Fruit fly (Drosophila melanogaster) Kc167 (cell line): ENCODE measurements around the gene alphaTub84B.

Source experiments
- Myc ChIP-seq: fragments of >200 bp; optimal IDR thresholded peaks from 2 replicates; lab custom pipeline; 2017; ENCODE audit warnings: missing external identifiers
- Sin3A ChIP-seq: fragments of >200 bp; optimal IDR thresholded peaks from 2 replicates; lab custom pipeline; 2018; ENCODE audit warnings: missing external identifiers
- h ChIP-seq: fragments of >200 bp; optimal IDR thresholded peaks from 3 replicates; lab custom pipeline; 2018; ENCODE audit warnings: missing external identifiers
- insv ChIP-seq: fragments of >200 bp; optimal IDR thresholded peaks from 3 replicates; lab custom pipeline; 2018; ENCODE audit warnings: missing external identifiers
- psq ChIP-seq: fragments of >200 bp; optimal IDR thresholded peaks from 2 replicates; lab custom pipeline; 2017; ENCODE audit warnings: missing external identifiers
- ttk ChIP-seq: sonication (Bioruptor generic); optimal IDR thresholded peaks from 2 replicates; lab custom pipeline; 2017; ENCODE audit warnings: missing external identifiers

The alphaTub84B gene

DNA sequence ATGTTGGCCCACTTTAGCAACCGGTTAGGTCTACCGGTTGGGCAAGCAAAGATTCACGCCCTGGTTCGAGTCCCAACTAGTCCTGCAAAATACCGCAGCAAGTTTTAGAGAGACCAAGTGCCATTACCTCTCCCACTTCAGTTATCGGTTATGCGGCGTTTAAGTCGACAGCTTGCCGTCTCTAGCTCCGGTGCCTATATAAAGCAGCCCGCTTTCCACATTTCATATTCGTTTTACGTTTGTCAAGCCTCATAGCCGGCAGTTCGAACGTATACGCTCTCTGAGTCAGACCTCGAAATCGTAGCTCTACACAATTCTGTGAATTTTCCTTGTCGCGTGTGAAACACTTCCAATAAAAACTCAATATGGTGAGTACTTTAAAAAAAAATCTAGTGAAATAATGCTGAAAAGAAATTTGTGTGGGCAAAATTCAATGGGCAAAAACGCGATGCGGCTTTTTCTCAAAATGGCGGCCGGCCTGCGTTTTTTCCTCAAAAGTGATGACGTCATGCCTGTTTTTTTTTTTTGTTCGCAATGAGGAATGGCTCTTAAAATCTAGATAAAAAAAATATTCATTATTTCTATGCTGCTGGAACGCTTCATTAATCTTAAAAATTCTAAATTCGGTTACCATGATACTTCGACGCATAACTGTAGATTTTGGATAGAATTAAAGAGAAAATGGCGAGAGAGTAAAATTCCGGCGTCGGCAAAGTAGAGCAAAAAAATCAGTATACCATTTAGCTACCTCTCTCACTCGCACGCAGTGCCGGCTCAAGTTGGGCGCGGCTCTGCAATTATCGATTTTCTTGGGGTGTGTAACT lies at the start of gene alphaTub84B:
Gene alphaTub84B, plus strand, starts transcription at position 223 of the 824 bp plus-strand sequence.
- TF ChIP-seq ttk (lab: Kevin White, UChicago) (no peak), Sin3A (lab: Kevin White, UChicago) (no peak), psq (lab: Kevin White, UChicago) (no peak), h (lab: Kevin White, UChicago) (no peak), Myc (lab: Kevin White, UChicago) (no peak), insv (lab: Kevin White, UChicago) (no peak)

- no peak for TF ChIP-seq psq (lab: Kevin White, UChicago)
Measured at dm6 chr3R:7037250-7037802, 49.1 kb upstream of the alphaTub84B start.

dm6 chr3R:7040894-7041293 lies 45.5 kb upstream of the alphaTub84B start:
- TF ChIP-seq h (lab: Kevin White, UChicago) (no peak), Sin3A (lab: Kevin White, UChicago) (no peak), psq (lab: Kevin White, UChicago) (no peak), ttk (lab: Kevin White, UChicago) (no peak), Myc (lab: Kevin White, UChicago) (no peak), insv (lab: Kevin White, UChicago) (no peak)

- no peak for TF ChIP-seq psq (lab: Kevin White, UChicago)
- TF ChIP-seq ttk (lab: Kevin White, UChicago) = no peak
- TF ChIP-seq Myc (lab: Kevin White, UChicago) = no peak
- no peak for TF ChIP-seq insv (lab: Kevin White, UChicago)
- no peak for TF ChIP-seq h (lab: Kevin White, UChicago)
- TF ChIP-seq Sin3A (lab: Kevin White, UChicago) = no peak
Measured at dm6 chr3R:7044016-7044415, 42.4 kb upstream of the alphaTub84B start.

DNA sequence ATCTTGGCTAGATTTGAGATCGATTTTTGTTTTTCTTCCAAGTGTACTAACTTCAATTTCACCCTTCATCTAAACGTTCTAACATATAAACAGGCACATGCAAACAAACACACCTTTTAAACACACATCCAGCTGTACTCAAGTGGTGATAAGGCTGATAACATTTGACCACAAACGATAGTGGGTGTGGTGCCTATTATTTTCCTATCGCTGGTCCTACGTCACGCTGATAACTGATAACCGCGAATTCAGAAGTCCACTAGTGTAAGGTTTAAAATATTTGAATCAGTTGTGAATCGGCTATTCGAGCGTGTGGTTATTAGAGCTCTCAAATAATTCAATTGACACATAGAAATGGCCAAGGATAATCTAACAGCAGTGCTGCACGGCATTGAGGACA lies 34.2 kb upstream of the alphaTub84B start, which contains the start of gene Sodh1:
Gene Sodh1, plus strand, starts transcription at position 94 of the 400 bp plus-strand sequence.
- TF ChIP-seq ttk (lab: Kevin White, UChicago) (no peak), h (lab: Kevin White, UChicago) (no peak), Myc (lab: Kevin White, UChicago) (no peak), psq (lab: Kevin White, UChicago) (no peak), Sin3A (lab: Kevin White, UChicago) (no peak), insv (lab: Kevin White, UChicago) (no peak)

- no peak for TF ChIP-seq ttk (lab: Kevin White, UChicago)
- TF ChIP-seq psq (lab: Kevin White, UChicago) = no peak
- TF ChIP-seq h (lab: Kevin White, UChicago) = no peak
- no peak for TF ChIP-seq insv (lab: Kevin White, UChicago)
- no peak for TF ChIP-seq Sin3A (lab: Kevin White, UChicago)
- no peak for TF ChIP-seq Myc (lab: Kevin White, UChicago)
Measured at dm6 chr3R:7054286-7054685, 32.1 kb upstream of the alphaTub84B start, which contains the start of gene CG1979. CG1979 (plus strand) TSS chr3R:7054586.

DNA sequence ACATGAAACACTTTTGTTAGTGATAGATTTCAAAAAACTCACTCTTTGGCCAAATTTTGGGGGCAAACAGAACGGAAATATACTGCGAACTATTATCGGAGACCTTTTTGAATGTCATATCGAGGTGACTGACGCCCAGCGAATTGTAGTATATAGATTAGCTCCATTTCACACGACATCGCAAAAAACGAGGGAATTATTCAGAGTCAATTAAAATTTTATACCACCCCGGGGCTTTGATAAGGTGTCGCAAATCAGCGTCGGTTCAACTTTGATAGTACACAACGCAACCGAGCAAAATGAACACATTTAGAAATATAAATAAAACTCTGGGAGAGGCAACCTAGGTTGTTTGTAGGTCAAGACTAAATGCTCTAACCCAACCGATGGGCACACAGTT lies 28.4 kb upstream of the alphaTub84B start:
- TF ChIP-seq Sin3A (lab: Kevin White, UChicago) (no peak), h (lab: Kevin White, UChicago) (no peak), insv (lab: Kevin White, UChicago) (no peak)

- TF ChIP-seq Sin3A (lab: Kevin White, UChicago) (no peak), insv (lab: Kevin White, UChicago) (no peak), psq (lab: Kevin White, UChicago) (no peak), ttk (lab: Kevin White, UChicago) (no peak), h (lab: Kevin White, UChicago) (no peak), Myc (lab: Kevin White, UChicago) (no peak)
Measured at dm6 chr3R:7059015-7059414, 27.4 kb upstream of the alphaTub84B start, which contains the start of gene dj. dj (plus strand) TSS chr3R:7059315.

DNA sequence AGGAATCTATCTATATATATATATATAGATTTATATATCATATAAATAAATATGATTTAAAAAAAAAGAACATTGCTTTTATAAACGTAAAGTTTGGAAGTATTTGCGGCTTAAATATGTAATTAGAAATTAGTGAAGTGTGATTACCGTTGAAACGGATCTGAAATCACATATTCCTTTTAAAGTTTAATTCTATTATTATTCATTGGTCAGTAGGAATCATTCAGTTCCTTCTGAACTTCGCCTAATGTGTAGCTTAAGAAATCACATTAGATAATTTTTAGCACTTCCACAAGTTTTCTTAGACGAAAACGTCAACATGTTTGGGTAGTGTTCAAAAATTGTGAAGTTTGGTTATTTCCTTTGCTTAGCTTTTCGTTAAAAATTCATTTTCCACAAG lies 25.9 kb upstream of the alphaTub84B start, which contains the start of gene djl:
Gene djl, plus strand, starts transcription at position 301 of the 400 bp plus-strand sequence.
- TF ChIP-seq ttk (lab: Kevin White, UChicago) (no peak), insv (lab: Kevin White, UChicago) (no peak), psq (lab: Kevin White, UChicago) (no peak), Myc (lab: Kevin White, UChicago) (no peak), h (lab: Kevin White, UChicago) (no peak), Sin3A (lab: Kevin White, UChicago) (no peak)

DNA sequence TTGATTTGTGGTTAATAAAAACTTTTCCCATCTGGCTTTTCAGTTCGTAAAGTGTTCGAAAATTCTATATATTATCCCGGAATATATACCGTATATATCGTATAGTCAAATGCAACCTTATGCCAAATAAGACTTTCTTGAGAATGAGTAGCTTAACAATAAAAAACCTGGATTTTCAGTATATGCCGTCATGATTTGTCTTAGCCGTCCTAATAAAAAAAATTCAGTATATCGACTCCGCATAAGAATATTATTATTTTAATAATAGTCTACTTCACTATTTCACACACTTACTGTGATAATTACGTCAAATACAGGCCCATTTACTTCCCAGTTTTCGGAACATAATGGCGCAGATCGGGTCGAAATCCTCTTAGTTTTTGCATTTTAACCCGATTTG lies 24.5 kb upstream of the alphaTub84B start, which contains the start of gene Mst84B:
Gene Mst84B, plus strand, starts transcription at position 301 of the 400 bp plus-strand sequence.
- TF ChIP-seq Sin3A (lab: Kevin White, UChicago) (no peak), Myc (lab: Kevin White, UChicago) (no peak), psq (lab: Kevin White, UChicago) (no peak), insv (lab: Kevin White, UChicago) (no peak), ttk (lab: Kevin White, UChicago) (no peak), h (lab: Kevin White, UChicago) (no peak)

- no peak for TF ChIP-seq h (lab: Kevin White, UChicago)
Measured at dm6 chr3R:7066267-7066666, 20.1 kb upstream of the alphaTub84B start.
